Fruit fly (Drosophila melanogaster) whole organism, embryonic: Measurements from ENCODE around the gene ND-18.

Source experiments
- Asciz ChIP-seq: fragments of 200-800 bp; sonication (Bioruptor generic); optimal IDR thresholded peaks from 2 replicates; lab custom pipeline; 2017; ENCODE audit warnings: missing biosample characterization, mild to moderate bottlenecking, missing genetic modification characterization, missing genetic modification reagents
- C15 ChIP-seq: fragments of 200-800 bp; sonication (Bioruptor generic); IDR thresholded peaks from 3 replicates; pipeline ENCODE4 v1.3.6; 2022; ENCODE audit warnings: missing biosample characterization, missing genetic modification characterization
- CG10209 ChIP-seq: fragments of 200-800 bp; sonication (Bioruptor generic); optimal IDR thresholded peaks from 3 replicates; lab custom pipeline; 2017; ENCODE audit warnings: missing biosample characterization, mild to moderate bottlenecking, missing genetic modification characterization, missing genetic modification reagents
- CG11504 ChIP-seq: fragments of 200-800 bp; sonication (Bioruptor generic); optimal IDR thresholded peaks from 3 replicates; lab custom pipeline; 2019; ENCODE audit warnings: missing biosample characterization, mild to moderate bottlenecking, missing genetic modification characterization, moderate library complexity
- CG12744 ChIP-seq: fragments of 200-800 bp; sonication (Bioruptor generic); optimal IDR thresholded peaks from 2 replicates; lab custom pipeline; 2016; ENCODE audit warnings: missing biosample characterization, missing genetic modification characterization
- CG12769 ChIP-seq: fragments of 200-800 bp; sonication (Bioruptor generic); optimal IDR thresholded peaks from 2 replicates; lab custom pipeline; 2019; ENCODE audit warnings: missing biosample characterization, mild to moderate bottlenecking, missing genetic modification characterization, moderate library complexity
- CG14710 ChIP-seq: fragments of 200-800 bp; sonication (Bioruptor generic); optimal IDR thresholded peaks from 3 replicates; lab custom pipeline; 2019; ENCODE audit warnings: missing biosample characterization, mild to moderate bottlenecking, missing genetic modification characterization, moderate library complexity
- CG15073 ChIP-seq: fragments of 200-800 bp; sonication (Bioruptor generic); optimal IDR thresholded peaks from 2 replicates; lab custom pipeline; 2016; ENCODE audit warnings: missing biosample characterization, missing genetic modification characterization
- CG16863 ChIP-seq: fragments of 200-800 bp; sonication (Bioruptor generic); optimal IDR thresholded peaks from 3 replicates; lab custom pipeline; 2016; ENCODE audit warnings: missing biosample characterization, missing genetic modification characterization
- CG17186 ChIP-seq: fragments of 200-800 bp; sonication (Bioruptor generic); optimal IDR thresholded peaks from 3 replicates; lab custom pipeline; 2017; ENCODE audit warnings: missing biosample characterization, missing genetic modification reagents, missing genetic modification characterization
- CG1792 ChIP-seq: fragments of 200-800 bp; sonication (Bioruptor generic); optimal IDR thresholded peaks from 2 replicates; lab custom pipeline; 2016; ENCODE audit warnings: missing biosample characterization, missing genetic modification characterization
- CG18011 ChIP-seq: fragments of 200-800 bp; sonication (Bioruptor generic); optimal IDR thresholded peaks from 2 replicates; lab custom pipeline; 2017; ENCODE audit warnings: missing biosample characterization, missing genetic modification characterization, mild to moderate bottlenecking, moderate library complexity, missing genotype
- CG2199 ChIP-seq: fragments of 200-800 bp; sonication (Bioruptor generic); IDR thresholded peaks from 3 replicates; pipeline ENCODE4 v1.3.6; 2022; ENCODE audit warnings: missing biosample characterization, missing genetic modification characterization
- CG2678 ChIP-seq: fragments of 200-800 bp; sonication (Bioruptor generic); optimal IDR thresholded peaks from 3 replicates; lab custom pipeline; 2019; ENCODE audit warnings: missing biosample characterization, mild to moderate bottlenecking, missing genetic modification characterization, moderate library complexity
- CG3065 ChIP-seq: fragments of 200-800 bp; sonication (Bioruptor generic); optimal IDR thresholded peaks from 2 replicates; lab custom pipeline; 2016; ENCODE audit warnings: missing biosample characterization, missing genetic modification characterization
- CG31224 ChIP-seq: fragments of 200-800 bp; sonication (Bioruptor generic); IDR thresholded peaks from 2 replicates; pipeline ENCODE4 v1.3.6; 2022; ENCODE audit warnings: missing biosample characterization, missing genetic modification characterization
- CG31365 ChIP-seq: fragments of 200-800 bp; sonication (Bioruptor generic); optimal IDR thresholded peaks from 2 replicates; lab custom pipeline; 2018; ENCODE audit warnings: missing biosample characterization, mild to moderate bottlenecking, missing genetic modification characterization
- CG34422 ChIP-seq: fragments of 200-800 bp; sonication (Bioruptor generic); IDR thresholded peaks from 3 replicates; pipeline ENCODE4 v1.3.6; 2022; ENCODE audit warnings: missing biosample characterization, missing genetic modification characterization
- CG3726 ChIP-seq: fragments of 200-800 bp; sonication (Bioruptor generic); IDR thresholded peaks from 3 replicates; pipeline ENCODE4, ENCODE4 v1.3.6; 2022; ENCODE audit warnings: missing biosample characterization, missing genetic modification characterization
- CG6272 ChIP-seq: fragments of 200-800 bp; sonication (Bioruptor generic); IDR thresholded peaks from 2 replicates; pipeline ENCODE4 v1.3.6; 2022; ENCODE audit warnings: missing biosample characterization, missing genetic modification characterization
- CG6791 ChIP-seq: fragments of 200-800 bp; sonication (Bioruptor generic); IDR thresholded peaks from 3 replicates; pipeline ENCODE4 v1.3.6; 2022; ENCODE audit warnings: missing biosample characterization, missing genetic modification characterization; ENCODE audit not compliant: partially characterized antibody
- CG7839 ChIP-seq: fragments of 200-800 bp; sonication (Bioruptor generic); optimal IDR thresholded peaks from 3 replicates; lab custom pipeline; 2018; ENCODE audit warnings: missing biosample characterization, mild to moderate bottlenecking, missing genetic modification characterization, moderate library complexity
- CG8765 ChIP-seq: fragments of 200-800 bp; sonication (Bioruptor generic); IDR thresholded peaks from 2 replicates; pipeline ENCODE4 v1.3.6; 2022; ENCODE audit warnings: missing biosample characterization, missing genetic modification characterization
- CG9797 ChIP-seq: fragments of 200-800 bp; sonication (Bioruptor generic); optimal IDR thresholded peaks from 3 replicates; lab custom pipeline; 2018; ENCODE audit warnings: missing biosample characterization, mild to moderate bottlenecking, missing genetic modification characterization
- D19A ChIP-seq: fragments of 200-800 bp; optimal IDR thresholded peaks from 3 replicates; lab custom pipeline; 2019; ENCODE audit warnings: missing biosample characterization, mild to moderate bottlenecking, missing genetic modification characterization, moderate library complexity
- Doc2 ChIP-seq: fragments of 200-800 bp; sonication (Bioruptor generic); IDR thresholded peaks from 2 replicates; pipeline ENCODE4 v1.3.6; 2022; ENCODE audit warnings: missing biosample characterization, missing genetic modification characterization
- H2.0 ChIP-seq: fragments of 200-800 bp; sonication (Bioruptor generic); IDR thresholded peaks from 2 replicates; pipeline ENCODE4 v1.3.6; 2022; ENCODE audit warnings: missing biosample characterization, missing genetic modification characterization
- HHEX ChIP-seq: fragments of 200-800 bp; sonication (Bioruptor generic); optimal IDR thresholded peaks from 3 replicates; lab custom pipeline; 2017; ENCODE audit warnings: missing biosample characterization, mild to moderate bottlenecking, missing genetic modification characterization, missing genetic modification reagents
- HLH3B ChIP-seq: fragments of 200-800 bp; sonication (Bioruptor generic); IDR thresholded peaks from 2 replicates; pipeline ENCODE4 v1.3.6; 2022; ENCODE audit warnings: missing biosample characterization, missing genetic modification characterization
- HLH54F ChIP-seq: fragments of 200-800 bp; sonication (Bioruptor generic); optimal IDR thresholded peaks from 3 replicates; lab custom pipeline; 2016; ENCODE audit warnings: missing biosample characterization, missing genetic modification characterization
- Hr3 ChIP-seq: fragments of 200-800 bp; sonication (Bioruptor generic); optimal IDR thresholded peaks from 3 replicates; lab custom pipeline; 2016; ENCODE audit warnings: missing biosample characterization, missing genetic modification characterization
- Max ChIP-seq: fragments of 200-800 bp; sonication (Bioruptor generic); optimal IDR thresholded peaks from 2 replicates; lab custom pipeline; 2016; ENCODE audit warnings: missing biosample characterization, mild to moderate bottlenecking, missing genetic modification characterization
- Mrtf ChIP-seq: fragments of 200-800 bp; sonication (Bioruptor generic); IDR thresholded peaks from 3 replicates; pipeline ENCODE4 v1.3.6; 2022; ENCODE audit warnings: missing biosample characterization, missing genetic modification characterization
- Neu2 ChIP-seq: fragments of 200-800 bp; sonication (Bioruptor generic); optimal IDR thresholded peaks from 3 replicates; lab custom pipeline; 2016; ENCODE audit warnings: missing biosample characterization, missing genetic modification characterization, borderline replicate concordance
- Oaz ChIP-seq: fragments of 200-800 bp; sonication (Bioruptor generic); IDR thresholded peaks from 2 replicates; pipeline ENCODE4 v1.3.6; 2022; ENCODE audit warnings: missing biosample characterization, missing genetic modification characterization
- Opbp ChIP-seq: fragments of 200-800 bp; sonication (Bioruptor generic); IDR thresholded peaks from 3 replicates; pipeline ENCODE4 v1.3.6; 2022; ENCODE audit warnings: missing biosample characterization, missing genetic modification characterization; ENCODE audit not compliant: partially characterized antibody
- Ssrp ChIP-seq: fragments of 200-800 bp; sonication (Bioruptor generic); optimal IDR thresholded peaks from 2 replicates; lab custom pipeline; 2018; ENCODE audit warnings: missing biosample characterization, mild to moderate bottlenecking, missing genetic modification characterization, moderate library complexity
- Usf ChIP-seq: fragments of 200-800 bp; sonication (Bioruptor generic); optimal IDR thresholded peaks from 2 replicates; lab custom pipeline; 2017; ENCODE audit warnings: missing genotype, missing biosample characterization, missing genetic modification characterization
- abd-A ChIP-seq: fragments of 200-800 bp; sonication (Bioruptor generic); optimal IDR thresholded peaks from 3 replicates; lab custom pipeline; 2019; ENCODE audit warnings: missing biosample characterization, mild to moderate bottlenecking, missing genetic modification characterization, moderate library complexity
- ind ChIP-seq: fragments of 200-800 bp; sonication (Bioruptor generic); optimal IDR thresholded peaks from 3 replicates; lab custom pipeline; 2016; ENCODE audit warnings: missing biosample characterization, missing genetic modification characterization
- inv ChIP-seq: fragments of 200-800 bp; sonication (Bioruptor generic); IDR thresholded peaks from 2 replicates; pipeline ENCODE4 v1.3.6; 2022; ENCODE audit warnings: missing biosample characterization, missing genetic modification characterization; ENCODE audit not compliant: partially characterized antibody
- lola ChIP-seq, 3 experiments: fragments of >200 bp in 2 of 3; fragments of 200-800 bp in 1 of 3; sonication (Bioruptor generic) in 1 of 3; optimal IDR thresholded peaks; 2 replicates each; lab custom pipeline; 2017 to 2019; ENCODE audit warnings: missing biosample characterization in 3 of 3, missing genetic modification characterization in 3 of 3, mild to moderate bottlenecking in 1 of 3, moderate library complexity in 1 of 3
- mirr ChIP-seq: fragments of 200-800 bp; sonication (Bioruptor generic); optimal IDR thresholded peaks from 3 replicates; lab custom pipeline; 2018; ENCODE audit warnings: missing biosample characterization, mild to moderate bottlenecking, missing genetic modification characterization
- mld ChIP-seq: fragments of 200-800 bp; sonication (Bioruptor generic); IDR thresholded peaks from 3 replicates; pipeline ENCODE4 v1.3.6; 2022; ENCODE audit warnings: missing biosample characterization, missing genetic modification characterization; ENCODE audit not compliant: partially characterized antibody
- odd ChIP-seq: fragments of 200-800 bp; sonication (Bioruptor generic); optimal IDR thresholded peaks from 2 replicates; lab custom pipeline; 2017; ENCODE audit warnings: missing biosample characterization, mild to moderate bottlenecking, missing genetic modification characterization
- pho ChIP-seq: fragments of 200-800 bp; sonication (Bioruptor generic); optimal IDR thresholded peaks from 2 replicates; lab custom pipeline; 2016; ENCODE audit warnings: missing biosample characterization, missing genetic modification characterization
- sd ChIP-seq: fragments of 200-800 bp; sonication (Bioruptor generic); optimal IDR thresholded peaks from 3 replicates; lab custom pipeline; 2018; ENCODE audit warnings: missing biosample characterization, mild to moderate bottlenecking, missing genetic modification characterization, moderate library complexity
- sens-2 ChIP-seq: fragments of 200-800 bp; sonication (Bioruptor generic); IDR thresholded peaks from 2 replicates; pipeline ENCODE4 v1.3.6; 2022; ENCODE audit warnings: missing biosample characterization, missing genetic modification characterization
- slp2 ChIP-seq: fragments of 200-800 bp; sonication (Bioruptor generic); optimal IDR thresholded peaks from 2 replicates; lab custom pipeline; 2016; ENCODE audit warnings: missing biosample characterization, missing genetic modification characterization
- stc ChIP-seq: fragments of 200-800 bp; sonication (Bioruptor generic); IDR thresholded peaks from 2 replicates; pipeline ENCODE4 v1.3.6; 2022; ENCODE audit warnings: missing biosample characterization, missing genetic modification characterization
- tio ChIP-seq: fragments of 200-800 bp; sonication (Bioruptor generic); optimal IDR thresholded peaks from 2 replicates; lab custom pipeline; 2017; ENCODE audit warnings: missing biosample characterization, missing genetic modification characterization, inconsistent platforms
- yki ChIP-seq: fragments of >200 bp; optimal IDR thresholded peaks from 3 replicates; lab custom pipeline; 2018

ND-18 gene

DNA sequence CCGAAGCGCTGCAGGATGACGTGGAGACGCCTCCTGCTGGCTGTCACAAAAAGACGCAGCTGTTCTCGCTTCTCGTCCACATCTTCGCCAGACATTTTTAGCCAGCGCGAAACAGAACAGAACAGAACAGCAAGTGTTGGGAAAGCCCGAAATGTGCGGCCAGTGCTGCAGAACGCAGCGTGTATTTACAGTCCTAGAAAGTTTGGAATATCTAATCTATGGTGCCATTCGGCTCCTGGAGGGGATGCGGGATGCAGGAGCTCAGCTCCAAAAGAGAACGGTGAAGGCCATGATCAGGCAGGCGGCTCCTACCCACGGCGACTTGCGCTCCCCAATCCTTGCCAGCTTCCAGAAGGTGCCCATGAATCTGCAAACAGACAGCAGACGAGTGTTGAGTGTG, 2.1 kb downstream of the ND-18 start, which contains the start of gene CG12204 (continued):
- TF ChIP-seq Opbp (GFP tag; lab: Robert Waterston, UW) = no peak
- no peak for TF ChIP-seq Ssrp (tag; lab: Kevin White, UChicago)
- TF ChIP-seq odd (GFP tag; lab: Kevin White, UChicago) = no peak
- TF ChIP-seq CG15073 (GFP tag; lab: Kevin White, UChicago) = no peak
- no peak for TF ChIP-seq CG6272 (GFP tag; lab: Robert Waterston, UW)
- TF ChIP-seq slp2 (GFP tag; lab: Kevin White, UChicago) = no peak
- TF ChIP-seq Max (GFP tag; lab: Kevin White, UChicago) = no peak
- no peak for TF ChIP-seq H2.0 (GFP tag; lab: Robert Waterston, UW)
- no peak for TF ChIP-seq abd-A (tag; lab: Kevin White, UChicago)
- no peak for TF ChIP-seq sd (tag; lab: Kevin White, UChicago)
- TF ChIP-seq ind (GFP tag; lab: Kevin White, UChicago) = no peak
- no peak for TF ChIP-seq CG8765
- no peak for TF ChIP-seq lola (GFP tag; optimal IDR thresholded peaks at IDR 0.05; lab: Kevin White, UChicago)
- TF ChIP-seq pho (GFP tag; lab: Kevin White, UChicago) = no peak
- TF ChIP-seq inv (GFP tag; lab: Robert Waterston, UW) = no peak
- no peak for TF ChIP-seq CG1792 (GFP tag; lab: Kevin White, UChicago)
- TF ChIP-seq mld (GFP tag; lab: Robert Waterston, UW) = no peak
- TF ChIP-seq Neu2 (GFP tag; lab: Kevin White, UChicago) = no peak
- TF ChIP-seq mirr (GFP tag; lab: Kevin White, UChicago) = no peak
- TF ChIP-seq Asciz = no peak
- TF ChIP-seq CG34422 (GFP tag; lab: Robert Waterston, UW) = no peak
- TF ChIP-seq CG17186 (GFP tag; lab: Kevin White, UChicago) = no peak
- TF ChIP-seq CG18011 (GFP tag; lab: Kevin White, UChicago) = no peak
- TF ChIP-seq CG11504 = no peak
- no peak for TF ChIP-seq CG7839 (tag; lab: Kevin White, UChicago)
- no peak for TF ChIP-seq CG31224
- TF ChIP-seq CG14710 (tag; lab: Kevin White, UChicago) = no peak
- TF ChIP-seq sens-2 (GFP tag; lab: Robert Waterston, UW) = no peak
- TF ChIP-seq CG2678 (tag; lab: Kevin White, UChicago) = no peak
- TF ChIP-seq HLH3B (GFP tag; lab: Robert Waterston, UW) = no peak
- no peak for TF ChIP-seq yki
- no peak for TF ChIP-seq C15 (GFP tag; lab: Robert Waterston, UW)
- no peak for TF ChIP-seq CG10209 (GFP tag; lab: Kevin White, UChicago)
- TF ChIP-seq HHEX (GFP tag; lab: Kevin White, UChicago) = no peak
- no peak for TF ChIP-seq CG2199
- TF ChIP-seq CG16863 (GFP tag; lab: Kevin White, UChicago) = peak; percentile 28
- TF ChIP-seq CG3726 = no peak
- no peak for TF ChIP-seq tio (GFP tag; lab: Kevin White, UChicago)
- no peak for TF ChIP-seq Doc2 (GFP tag; lab: Robert Waterston, UW)
- no peak for TF ChIP-seq CG12744 (GFP tag; lab: Kevin White, UChicago)
- TF ChIP-seq CG12769 (tag; lab: Kevin White, UChicago) = no peak
- no peak for TF ChIP-seq Oaz
- TF ChIP-seq CG3065 = no peak
- TF ChIP-seq Hr3 (GFP tag; lab: Kevin White, UChicago) = no peak
- no peak for TF ChIP-seq D19A (tag; lab: Kevin White, UChicago)
- TF ChIP-seq CG6791 (GFP tag; lab: Robert Waterston, UW) = no peak
- TF ChIP-seq Mrtf (GFP tag; lab: Robert Waterston, UW) = no peak
- no peak for TF ChIP-seq CG31365 (tag; lab: Kevin White, UChicago)
- TF ChIP-seq Usf (GFP tag; lab: Kevin White, UChicago) = no peak
- TF ChIP-seq HLH54F = no peak
- no peak for TF ChIP-seq CG9797 (GFP tag; lab: Kevin White, UChicago)
- no peak for TF ChIP-seq stc (GFP tag; lab: Robert Waterston, UW)
